Fruit fly (Drosophila melanogaster): ENCODE measurements around the gene Rabex-5.

Rabex-5 gene

dm6 chr3L:1335989-1336961 lies 40.6 kb downstream of the Rabex-5 start:
- TF ChIP-seq cnc (optimal IDR thresholded peaks at IDR 0.05) (peak; percentile 95 to 98), Crg-1 (GFP tag; optimal IDR thresholded peaks at IDR 0.05) (no peak)

dm6 chr3L:1342133-1342580 lies 46.4 kb downstream of the Rabex-5 start, which contains the start of gene indra:
TSS of gene indra (minus strand) at chr3L:1342403.
- TF ChIP-seq Clk (GFP tag; optimal IDR thresholded peaks at IDR 0.05) (peak; percentile 31), CG7101 (tag; optimal IDR thresholded peaks at IDR 0.05) (peak; percentile 64), pad (GFP tag; optimal IDR thresholded peaks at IDR 0.05) (peak; percentile 38), CG11617 (GFP tag; optimal IDR thresholded peaks at IDR 0.05) (peak; percentile 74), CG7045 (GFP tag; optimal IDR thresholded peaks at IDR 0.05) (peak; percentile 59), bab1 (GFP tag; optimal IDR thresholded peaks at IDR 0.05) (peak; percentile 12), ovo (GFP tag; optimal IDR thresholded peaks at IDR 0.05) (peak; percentile 64), tj (GFP tag; optimal IDR thresholded peaks at IDR 0.05) (peak; percentile 26), Crg-1 (GFP tag; optimal IDR thresholded peaks at IDR 0.05) (peak; percentile 64), kay (GFP tag; ENCODE audit: borderline replicate concordance) (no peak), cic (GFP tag; optimal IDR thresholded peaks at IDR 0.05) (no peak), Mnt (GFP tag; optimal IDR thresholded peaks at IDR 0.05) (peak; percentile 94), CG1620 (GFP tag; optimal IDR thresholded peaks at IDR 0.05) (peak; percentile 26), CG12768 (GFP tag; optimal IDR thresholded peaks at IDR 0.05) (peak; percentile 60), CG5204 (GFP tag; optimal IDR thresholded peaks at IDR 0.05) (no peak), CG33017 (tag; optimal IDR thresholded peaks at IDR 0.05) (peak; percentile 28), Hr96 (GFP tag; optimal IDR thresholded peaks at IDR 0.05) (no peak), cnc (optimal IDR thresholded peaks at IDR 0.05) (no peak), toe (GFP tag; optimal IDR thresholded peaks at IDR 0.05) (no peak), CG14711 (tag; optimal IDR thresholded peaks at IDR 0.05) (peak; percentile 63)

dm6 chr3L:1346956-1347587 lies 51.4 kb downstream of the Rabex-5 start:
- no peak for TF ChIP-seq cnc (optimal IDR thresholded peaks at IDR 0.05)
- TF ChIP-seq tj (GFP tag; optimal IDR thresholded peaks at IDR 0.05): peak; percentile 86

All from whole organism, adult.